Worm (Caenorhabditis elegans): ENCODE measurements around the gene dhhc-1.

The dhhc-1 gene

DNA sequence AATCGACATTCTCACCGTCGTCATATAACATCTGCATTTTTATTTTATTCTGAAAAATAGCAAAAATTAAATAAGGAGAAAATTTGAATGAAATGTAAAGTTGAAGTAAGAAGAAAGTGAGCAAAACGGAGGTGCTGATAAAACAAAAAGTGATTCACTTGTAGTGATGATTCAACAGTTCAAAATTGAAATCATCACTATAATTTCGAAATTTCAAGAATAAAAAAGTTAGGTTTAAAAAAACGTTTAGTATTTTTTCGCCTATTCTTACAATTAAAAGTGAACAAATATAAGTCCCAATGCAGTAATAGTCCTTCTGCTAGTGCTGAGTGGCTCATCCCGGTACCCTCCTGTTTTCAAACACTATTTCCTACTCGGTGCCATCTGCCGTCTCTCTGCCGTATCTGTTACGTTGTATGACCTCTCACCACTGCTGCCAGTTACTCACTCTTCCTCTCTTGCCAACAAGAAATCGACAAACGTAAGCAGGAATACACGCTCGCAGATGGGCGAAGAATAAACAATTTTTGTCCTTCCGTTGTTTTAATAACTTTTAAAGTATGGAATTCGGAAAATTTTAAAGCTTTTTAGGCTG is at the start of gene dhhc-1:
Gene dhhc-1, minus strand, starts transcription at position 51 of the 595 bp plus-strand sequence.
- TF ChIP-seq aly-1 (tag; optimal IDR thresholded peaks at IDR 0.05) (no peak), hnd-1 (tag; optimal IDR thresholded peaks at IDR 0.05) (no peak), tbx-37 (GFP tag; conservative IDR thresholded peaks at IDR 0.05) (no peak), hmg-4 (GFP tag; optimal IDR thresholded peaks at IDR 0.05) (peak; percentile 45), F13C5.2 (tag; optimal IDR thresholded peaks at IDR 0.05) (peak; percentile 28), hmbx-1 (tag; optimal IDR thresholded peaks at IDR 0.05) (no peak)

DNA sequence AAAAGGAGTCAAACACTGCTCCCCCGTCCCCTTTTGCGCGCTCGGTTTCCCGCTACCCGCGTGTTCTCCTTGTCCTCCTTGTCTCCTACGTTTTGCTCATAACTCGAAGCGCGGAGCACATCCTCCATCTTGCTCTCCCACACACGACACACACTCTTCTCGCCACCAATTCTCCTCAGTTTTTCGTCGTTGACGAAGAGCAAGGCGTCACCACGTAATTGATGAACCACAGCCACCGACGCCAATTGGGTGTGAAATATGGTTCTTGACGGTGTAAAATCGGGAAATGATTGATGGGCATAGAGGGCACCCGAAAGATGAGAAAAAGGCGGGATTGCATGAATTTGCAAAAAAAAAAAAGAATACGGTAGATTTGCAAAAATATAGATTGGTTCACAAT is 48.6 kb upstream of the dhhc-1 start:
- TF ChIP-seq flt-1 (GFP tag; IDR thresholded peaks at IDR 0.05) = no peak
- TF ChIP-seq tra-4 (tag; optimal IDR thresholded peaks at IDR 0.05) = no peak
- no peak for TF ChIP-seq hmg-4 (GFP tag; optimal IDR thresholded peaks at IDR 0.05)
- TF ChIP-seq hmbx-1 (tag; optimal IDR thresholded peaks at IDR 0.05) = no peak

DNA sequence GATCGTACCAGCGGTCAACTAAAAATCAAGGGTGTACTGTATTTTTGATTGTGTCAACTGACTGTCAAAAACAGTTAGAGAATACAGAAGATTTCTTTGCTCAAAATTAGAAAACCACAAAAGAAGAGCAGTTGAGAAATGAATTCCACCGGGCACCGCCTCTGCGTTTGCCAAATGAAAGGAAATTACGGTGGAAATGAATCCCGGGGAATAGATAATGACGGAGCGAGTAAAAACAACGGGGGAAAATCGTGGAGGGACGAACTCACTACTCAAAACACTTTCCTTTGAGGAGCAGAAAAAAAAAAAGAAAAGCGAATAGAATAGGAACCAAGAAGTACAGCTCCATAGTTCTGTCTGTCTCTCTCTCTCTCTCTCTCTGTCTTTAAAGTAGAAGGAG is 48.2 kb upstream of the dhhc-1 start:
- TF ChIP-seq sea-1 (GFP tag; conservative IDR thresholded peaks at IDR 0.05) (no peak), ceh-13 (GFP tag; optimal IDR thresholded peaks at IDR 0.05) (no peak), B0310.2 (tag; optimal IDR thresholded peaks at IDR 0.05) (no peak), flt-1 (GFP tag; IDR thresholded peaks at IDR 0.05) (no peak), tbx-37 (GFP tag; conservative IDR thresholded peaks at IDR 0.05) (no peak), hmg-4 (GFP tag; optimal IDR thresholded peaks at IDR 0.05) (no peak), ceh-36 (tag; optimal IDR thresholded peaks at IDR 0.05) (no peak), scrt-1 (GFP tag; IDR thresholded peaks at IDR 0.05) (no peak), tra-4 (tag; optimal IDR thresholded peaks at IDR 0.05) (no peak), hmbx-1 (tag; optimal IDR thresholded peaks at IDR 0.05) (no peak), ama-1 (optimal IDR thresholded peaks at IDR 0.05) (no peak), pes-1 (GFP tag; IDR thresholded peaks at IDR 0.05) (no peak), F13C5.2 (tag; optimal IDR thresholded peaks at IDR 0.05) (no peak)

DNA sequence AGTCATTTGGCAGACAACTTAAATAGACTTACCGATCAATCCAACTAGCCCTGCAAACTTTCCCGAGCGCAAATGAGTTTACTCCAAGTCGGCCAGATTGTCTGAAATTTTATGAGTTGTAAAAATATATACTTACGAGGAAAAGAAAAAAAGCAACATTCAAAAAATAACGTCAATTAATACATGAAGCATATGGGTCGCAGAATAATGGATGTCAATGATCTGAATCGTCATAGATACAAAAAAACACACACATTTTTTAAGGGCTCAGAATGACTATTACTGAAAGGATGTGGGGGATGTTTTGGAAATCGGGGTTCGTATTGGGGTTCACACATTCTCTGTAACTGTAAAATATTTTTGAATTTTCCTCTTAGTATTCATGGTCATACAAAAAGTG is 47.4 kb upstream of the dhhc-1 start, which contains the start of gene unc-7:
Gene unc-7, minus strand, starts transcription at position 101 of the 400 bp plus-strand sequence.
- TF ChIP-seq aly-1 (tag; optimal IDR thresholded peaks at IDR 0.05) (no peak), ceh-13 (GFP tag; optimal IDR thresholded peaks at IDR 0.05) (no peak), hmbx-1 (tag; optimal IDR thresholded peaks at IDR 0.05) (no peak), hmg-4 (GFP tag; optimal IDR thresholded peaks at IDR 0.05) (no peak), ceh-36 (tag; optimal IDR thresholded peaks at IDR 0.05) (no peak), pes-1 (GFP tag; IDR thresholded peaks at IDR 0.05) (no peak), flt-1 (GFP tag; IDR thresholded peaks at IDR 0.05) (no peak), tbx-37 (GFP tag; conservative IDR thresholded peaks at IDR 0.05) (no peak), B0310.2 (tag; optimal IDR thresholded peaks at IDR 0.05) (no peak), scrt-1 (GFP tag; IDR thresholded peaks at IDR 0.05) (no peak), F13C5.2 (tag; optimal IDR thresholded peaks at IDR 0.05) (no peak), ama-1 (optimal IDR thresholded peaks at IDR 0.05) (no peak), hnd-1 (tag; optimal IDR thresholded peaks at IDR 0.05) (no peak)

DNA sequence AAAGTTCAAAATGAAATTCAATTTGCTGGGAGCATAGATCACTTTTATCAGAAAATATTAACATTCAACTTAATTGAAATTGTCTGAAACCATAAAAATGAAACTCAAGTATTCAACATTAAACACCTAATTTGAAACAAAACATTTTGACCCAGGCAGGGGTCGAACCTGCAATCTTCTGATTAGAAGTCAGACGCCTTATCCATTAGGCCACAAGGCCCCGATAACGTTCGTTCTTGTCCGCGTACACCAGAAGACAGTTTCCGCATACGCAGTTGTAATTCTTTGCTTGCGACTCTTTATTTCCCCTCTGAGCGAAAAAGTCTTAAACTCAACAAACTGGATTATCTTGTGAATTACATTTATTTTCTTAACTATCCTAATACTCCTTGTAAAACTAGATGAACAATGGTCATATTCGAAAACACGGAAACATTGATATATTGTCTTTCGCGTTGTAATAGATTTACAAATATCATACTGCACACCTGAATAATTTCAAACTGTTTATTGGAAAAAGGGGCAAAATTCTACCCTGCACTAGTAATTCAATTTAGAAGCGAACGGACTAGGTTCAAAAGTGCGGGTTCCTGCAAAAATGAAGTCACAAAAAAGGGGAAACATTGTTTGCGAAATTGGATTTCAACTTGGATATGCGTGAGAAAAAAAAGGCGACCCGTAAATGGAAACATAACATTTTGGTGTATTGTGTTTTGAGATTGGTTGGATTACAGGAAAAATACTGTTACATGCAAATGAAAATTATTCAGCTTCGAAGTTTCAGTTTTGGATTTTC is 46.4 kb upstream of the dhhc-1 start:
- TF ChIP-seq pes-1 (GFP tag; IDR thresholded peaks at IDR 0.05) = peak; percentile 69
- 0 out of 2 replicates have a peak, but pooled peaks have one; percentile 49 for TF ChIP-seq flt-1 (GFP tag; IDR thresholded peaks at IDR 0.05)
- TF ChIP-seq hnd-1 (tag; optimal IDR thresholded peaks at IDR 0.05) = no peak

DNA sequence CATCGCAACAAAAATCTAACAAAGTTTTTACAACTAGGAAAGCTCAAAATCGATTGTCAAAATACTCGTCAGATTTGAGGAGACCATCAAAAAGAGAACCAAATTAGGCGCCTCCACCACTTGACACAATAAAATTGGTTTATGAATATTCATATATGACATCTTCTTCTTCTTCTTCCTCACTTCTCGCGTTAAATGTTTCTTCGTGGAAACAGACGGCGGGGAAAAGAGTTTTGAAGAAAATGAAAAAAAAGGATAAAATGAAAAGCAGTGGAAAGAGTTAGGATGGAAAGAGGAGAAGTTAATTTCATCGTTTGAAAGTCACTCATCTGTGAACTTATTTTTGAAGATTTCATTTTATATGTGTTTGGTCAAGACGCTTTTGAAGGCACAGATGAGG is 34.7 kb upstream of the dhhc-1 start:
- TF ChIP-seq flt-1 (GFP tag; IDR thresholded peaks at IDR 0.05) = no peak
- TF ChIP-seq ama-1 (optimal IDR thresholded peaks at IDR 0.05) = no peak
- no peak for TF ChIP-seq tbx-11 (GFP tag; IDR thresholded peaks at IDR 0.05)
- no peak for TF ChIP-seq ceh-36 (tag; optimal IDR thresholded peaks at IDR 0.05)
- TF ChIP-seq ceh-13 (GFP tag; optimal IDR thresholded peaks at IDR 0.05) = no peak

DNA sequence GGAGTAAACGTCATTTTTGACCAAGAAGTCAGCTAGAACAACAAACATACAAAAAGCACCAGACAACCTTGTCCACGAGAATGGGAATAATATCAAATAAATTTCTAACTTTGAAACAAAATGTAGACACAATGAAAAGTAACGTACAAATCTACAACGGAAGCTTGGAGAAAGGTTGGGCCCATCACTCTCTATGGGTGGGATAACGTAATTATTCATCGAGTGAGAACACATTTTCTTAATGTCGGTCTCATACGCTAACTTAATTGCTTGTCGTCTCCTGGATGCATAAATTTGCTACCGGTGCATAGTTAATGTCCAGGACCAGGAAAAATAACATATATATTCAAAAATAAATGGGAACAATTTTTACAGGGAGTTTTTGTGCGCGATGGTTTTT is 33.0 kb upstream of the dhhc-1 start:
- no peak for TF ChIP-seq hmbx-1 (tag; optimal IDR thresholded peaks at IDR 0.05)
- TF ChIP-seq hnd-1 (tag; optimal IDR thresholded peaks at IDR 0.05) = no peak

DNA sequence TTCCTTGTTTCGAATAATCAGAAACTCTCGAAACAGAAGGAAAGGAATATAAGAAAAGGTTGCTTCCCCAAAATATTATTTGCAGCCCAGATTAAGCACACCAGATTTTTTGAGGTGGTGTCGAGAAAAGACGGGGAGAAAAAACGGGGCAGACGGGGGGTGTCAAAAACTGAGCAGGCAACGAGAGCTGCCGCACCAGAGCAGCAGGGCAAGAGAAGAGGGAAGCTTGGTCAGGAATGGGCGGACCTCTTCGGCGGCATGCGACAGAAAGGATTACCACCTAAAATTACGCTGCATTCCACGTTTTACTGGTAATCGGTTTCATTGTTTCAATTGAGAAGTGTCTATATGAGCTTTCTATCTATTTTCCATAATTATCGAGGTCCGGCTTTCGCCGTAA is 31.9 kb upstream of the dhhc-1 start:
- TF ChIP-seq ceh-36 (tag; optimal IDR thresholded peaks at IDR 0.05) = no peak
- no peak for TF ChIP-seq hmg-4 (GFP tag; optimal IDR thresholded peaks at IDR 0.05)
- no peak for TF ChIP-seq flt-1 (GFP tag; IDR thresholded peaks at IDR 0.05)
- TF ChIP-seq ama-1 (optimal IDR thresholded peaks at IDR 0.05) = no peak
- TF ChIP-seq sea-1 (GFP tag; conservative IDR thresholded peaks at IDR 0.05) = no peak
- TF ChIP-seq tbx-37 (GFP tag; conservative IDR thresholded peaks at IDR 0.05) = no peak
- no peak for TF ChIP-seq hnd-1 (tag; optimal IDR thresholded peaks at IDR 0.05)
- TF ChIP-seq tra-4 (tag; optimal IDR thresholded peaks at IDR 0.05) = no peak
- TF ChIP-seq hmbx-1 (tag; optimal IDR thresholded peaks at IDR 0.05) = no peak
- TF ChIP-seq scrt-1 (GFP tag; IDR thresholded peaks at IDR 0.05) = no peak

DNA sequence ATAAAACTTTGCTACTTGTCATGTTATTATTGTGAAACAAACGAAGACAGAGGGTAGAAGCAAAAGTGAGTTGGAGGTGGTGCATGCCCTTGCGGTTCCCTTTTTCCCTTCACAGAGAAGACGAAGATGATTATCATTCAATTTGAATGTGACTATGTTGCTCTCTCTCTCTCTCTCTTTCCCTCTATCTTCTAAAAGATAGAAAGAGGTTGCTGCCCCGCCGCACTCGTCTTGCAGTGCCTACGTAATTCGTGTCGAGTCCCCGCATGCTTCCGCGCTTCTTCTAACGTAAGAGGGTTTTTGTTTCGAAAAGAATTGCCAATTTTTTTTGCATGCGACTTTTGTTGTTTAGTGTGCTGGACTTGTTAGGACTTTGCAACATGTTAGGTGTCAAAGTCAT is 28.0 kb upstream of the dhhc-1 start:
- TF ChIP-seq ceh-13 (GFP tag; optimal IDR thresholded peaks at IDR 0.05) (no peak), tra-4 (tag; optimal IDR thresholded peaks at IDR 0.05) (no peak), flt-1 (GFP tag; IDR thresholded peaks at IDR 0.05) (no peak), ceh-36 (tag; optimal IDR thresholded peaks at IDR 0.05) (no peak), ets-7 (tag; optimal IDR thresholded peaks at IDR 0.05) (no peak), pes-1 (GFP tag; IDR thresholded peaks at IDR 0.05) (no peak), tbx-11 (GFP tag; IDR thresholded peaks at IDR 0.05) (no peak), hmg-4 (GFP tag; optimal IDR thresholded peaks at IDR 0.05) (no peak), ama-1 (optimal IDR thresholded peaks at IDR 0.05) (no peak), aly-1 (tag; optimal IDR thresholded peaks at IDR 0.05) (no peak), scrt-1 (GFP tag; IDR thresholded peaks at IDR 0.05) (no peak)
